Worm (Caenorhabditis elegans) whole organism, young adult: ENCODE data around the gene col-154.

Source experiments
- B0336.3 ChIP-seq: fragments of 200-800 bp; sonication (Bioruptor generic); IDR thresholded peaks from 2 replicates; pipeline ENCODE4 v1.3.6; 2022; ENCODE audit warnings: missing genetic modification characterization, missing compliant biosample characterization
- D2030.7 ChIP-seq: fragments of 200-800 bp; sonication (Bioruptor generic); IDR thresholded peaks from 2 replicates; pipeline ENCODE4 v1.3.6; 2022; ENCODE audit warnings: missing genetic modification reagents, missing genetic modification characterization, missing compliant biosample characterization
- F49E8.2 ChIP-seq: sonication (generic microtip); optimal IDR thresholded peaks from 3 replicates; lab custom pipeline; 2017; ENCODE audit warnings: missing genetic modification characterization, mild to moderate bottlenecking, missing compliant biosample characterization, antibody characterized with exemption, moderate library complexity; ENCODE audit not compliant: insufficient read depth
- chd-7 ChIP-seq: sonication (generic microtip); optimal IDR thresholded peaks from 2 replicates; lab custom pipeline; 2016; ENCODE audit warnings: mild to moderate bottlenecking, missing genetic modification characterization, moderate library complexity, missing compliant biosample characterization
- hmg-20 ChIP-seq: fragments of 200-800 bp; sonication (Bioruptor generic); IDR thresholded peaks from 2 replicates; pipeline ENCODE4 v1.3.6; 2022; ENCODE audit warnings: missing genetic modification reagents, missing genetic modification characterization, missing compliant biosample characterization
- pha-4 ChIP-seq: fragments of 150-350 bp; sonication (generic microtip); optimal IDR thresholded peaks from 2 replicates; lab custom pipeline; 2014; ENCODE audit warnings: missing biosample characterization, missing genetic modification reagents, missing genetic modification characterization
- repo-1 ChIP-seq: sonication (generic microtip); optimal IDR thresholded peaks from 2 replicates; lab custom pipeline; 2017; ENCODE audit warnings: mild to moderate bottlenecking, missing genetic modification characterization, missing compliant biosample characterization
- sea-2 ChIP-seq: fragments of 200-800 bp; sonication (Bioruptor generic); IDR thresholded peaks from 2 replicates; pipeline ENCODE4 v1.3.6; 2022; ENCODE audit warnings: missing genetic modification characterization, missing compliant biosample characterization
- snpc-3.4 ChIP-seq: sonication (generic microtip); optimal IDR thresholded peaks from 2 replicates; lab custom pipeline; 2017; ENCODE audit warnings: missing genetic modification characterization, mild to moderate bottlenecking, missing compliant biosample characterization, antibody characterized with exemption, moderate library complexity, missing genotype, missing genetic modification reagents
- tlf-1 ChIP-seq: fragments of 200-800 bp; sonication (Bioruptor generic); optimal IDR thresholded peaks from 2 replicates; lab custom pipeline; 2018; ENCODE audit warnings: mild to moderate bottlenecking, missing genetic modification characterization, missing compliant biosample characterization
- unc-130 ChIP-seq: sonication (generic microtip); optimal IDR thresholded peaks from 2 replicates; lab custom pipeline; 2016; ENCODE audit warnings: missing genetic modification reagents, missing genetic modification characterization, missing compliant biosample characterization
- ztf-6 ChIP-seq: fragments of 200-800 bp; sonication (Bioruptor generic); IDR thresholded peaks from 2 replicates; pipeline ENCODE4 v1.3.6; 2022; ENCODE audit warnings: missing genetic modification reagents, missing genetic modification characterization, missing compliant biosample characterization

- TF ChIP-seq snpc-3.4 (tag; lab: Kevin White, UChicago) (no peak), sea-2 (GFP tag; lab: Robert Waterston, UW) (no peak), pha-4 (tag; lab: Kevin White, UChicago) (no peak), D2030.7 (GFP tag; lab: Robert Waterston, UW) (no peak), ztf-6 (GFP tag; lab: Robert Waterston, UW) (no peak), repo-1 (tag; lab: Kevin White, UChicago) (no peak), F49E8.2 (tag; lab: Kevin White, UChicago) (no peak), chd-7 (no peak), B0336.3 (GFP tag; lab: Robert Waterston, UW) (no peak), tlf-1 (GFP tag; lab: Kevin White, UChicago) (no peak), unc-130 (GFP tag; lab: Kevin White, UChicago) (no peak), hmg-20 (GFP tag; lab: Robert Waterston, UW) (no peak)
Observed at ce11 chrV:11346912-11347311, 38.2 kb upstream of the col-154 start, which contains the start of gene grl-7.
